Worm (Caenorhabditis elegans) whole organism, L1 larva: Measurements from ENCODE around the gene ncr-2.

Experiments
- C04F5.9 ChIP-seq: sonication (generic microtip); optimal IDR thresholded peaks from 2 replicates; lab custom pipeline; 2016; ENCODE audit warnings: missing genetic modification characterization, missing compliant biosample characterization
- C16A3.4 ChIP-seq: fragments of 150-350 bp; optimal IDR thresholded peaks from 2 replicates; lab custom pipeline; 2014; ENCODE audit warnings: missing biosample characterization, missing genetic modification characterization
- F16B12.6 ChIP-seq: fragments of 150-350 bp; optimal IDR thresholded peaks from 2 replicates; lab custom pipeline; 2014; ENCODE audit warnings: missing biosample characterization, missing genetic modification characterization
- aly-2 ChIP-seq: fragments of 150-350 bp; optimal IDR thresholded peaks from 2 replicates; lab custom pipeline; 2014; ENCODE audit warnings: missing biosample characterization, missing genetic modification characterization
- blmp-1 ChIP-seq: fragments of 150-350 bp; optimal IDR thresholded peaks from 2 replicates; lab custom pipeline; 2014; ENCODE audit warnings: missing biosample characterization, missing genetic modification characterization
- ceh-63 ChIP-seq: fragments of 200-800 bp; sonication (Bioruptor generic); optimal IDR thresholded peaks from 2 replicates; lab custom pipeline; 2018; ENCODE audit warnings: mild to moderate bottlenecking, missing genetic modification characterization, missing compliant biosample characterization
- ceh-8 ChIP-seq: fragments of 200-800 bp; sonication (Bioruptor generic); optimal IDR thresholded peaks from 2 replicates; lab custom pipeline; 2018; ENCODE audit warnings: mild to moderate bottlenecking, missing genetic modification characterization, moderate library complexity, missing compliant biosample characterization
- ceh-82 ChIP-seq, 3 experiments: fragments of 150-350 bp in 1 of 3; sonication (generic microtip) in 2 of 3; optimal IDR thresholded peaks; 2 replicates each; lab custom pipeline; 2014 to 2017; ENCODE audit warnings: missing biosample characterization in 3 of 3, missing genetic modification characterization in 3 of 3
- ceh-88 ChIP-seq: fragments of 200-800 bp; sonication (Bioruptor generic); IDR thresholded peaks from 2 replicates; pipeline ENCODE4 v1.3.6; 2022; ENCODE audit warnings: missing genetic modification characterization, missing compliant biosample characterization
- ces-1 ChIP-seq: fragments of 150-350 bp; optimal IDR thresholded peaks from 2 replicates; lab custom pipeline; 2014; ENCODE audit warnings: missing biosample characterization, missing genetic modification reagents, missing genetic modification characterization
- dpl-1 ChIP-seq, 3 experiments: fragments of 150-350 bp in 2 of 3; sonication (generic microtip) in 1 of 3; optimal IDR thresholded peaks; 2 replicates each; lab custom pipeline; 2014 to 2017; ENCODE audit warnings: missing biosample characterization in 3 of 3, missing genetic modification characterization in 3 of 3, missing genetic modification reagents in 3 of 3
- dsc-1 ChIP-seq: sonication (generic microtip); optimal IDR thresholded peaks from 2 replicates; lab custom pipeline; 2016; ENCODE audit warnings: mild to moderate bottlenecking, missing genetic modification characterization, missing compliant biosample characterization
- efl-1 ChIP-seq, 4 experiments: fragments of 150-350 bp; optimal IDR thresholded peaks in 3 of 4; peaks in 1 of 4; 1 replicate in 1 of 4; 2 replicates in 3 of 4; lab custom pipeline; 2014; ENCODE audit warnings: missing biosample characterization in 2 of 4, missing genetic modification characterization in 2 of 4, missing genetic modification reagents in 2 of 4
- efl-3 ChIP-seq: fragments of 200-800 bp; sonication (Bioruptor generic); optimal IDR thresholded peaks from 2 replicates; lab custom pipeline; 2018; ENCODE audit warnings: mild to moderate bottlenecking, missing genetic modification characterization, missing compliant biosample characterization
- egl-13 ChIP-seq: sonication (generic microtip); optimal IDR thresholded peaks from 2 replicates; lab custom pipeline; 2016; ENCODE audit warnings: missing genotype, missing genetic modification reagents, missing genetic modification characterization, missing compliant biosample characterization
- egl-27 ChIP-seq, 2 experiments: fragments of 150-350 bp in 1 of 2; sonication (generic microtip); optimal IDR thresholded peaks; 3 replicates each; lab custom pipeline; 2017 to 2018; ENCODE audit warnings: missing biosample characterization in 2 of 2, missing genetic modification characterization in 2 of 2, missing genetic modification reagents in 2 of 2
- elt-2 ChIP-seq: sonication (generic microtip); optimal IDR thresholded peaks from 2 replicates; lab custom pipeline; 2016; ENCODE audit warnings: missing genetic modification characterization, mild to moderate bottlenecking, inconsistent platforms, missing compliant biosample characterization, missing genetic modification reagents
- fkh-4 ChIP-seq: sonication (generic microtip); optimal IDR thresholded peaks from 2 replicates; lab custom pipeline; 2016; ENCODE audit warnings: missing compliant biosample characterization, missing genetic modification characterization, borderline replicate concordance
- fkh-8 ChIP-seq: sonication (generic microtip); optimal IDR thresholded peaks from 2 replicates; lab custom pipeline; 2016; ENCODE audit warnings: mild to moderate bottlenecking, missing genetic modification characterization, missing compliant biosample characterization
- fos-1 ChIP-seq: fragments of 150-350 bp; optimal IDR thresholded peaks from 2 replicates; lab custom pipeline; 2014; ENCODE audit warnings: missing biosample characterization, missing genetic modification characterization
- grh-1 ChIP-seq: fragments of 200-800 bp; sonication (Bioruptor generic); IDR thresholded peaks from 2 replicates; pipeline ENCODE4 v1.3.6; 2022; ENCODE audit warnings: missing genetic modification reagents, missing genetic modification characterization, missing compliant biosample characterization
- irx-1 ChIP-seq: sonication (generic microtip); optimal IDR thresholded peaks from 2 replicates; lab custom pipeline; 2016; ENCODE audit warnings: missing genetic modification characterization, missing compliant biosample characterization
- isw-1 ChIP-seq: fragments of 200-800 bp; sonication (Bioruptor generic); IDR thresholded peaks from 2 replicates; pipeline ENCODE4 v1.3.6; 2022; ENCODE audit warnings: missing genetic modification characterization, missing compliant biosample characterization
- lin-13 ChIP-seq: fragments of 150-350 bp; optimal IDR thresholded peaks from 2 replicates; lab custom pipeline; 2014; ENCODE audit warnings: missing biosample characterization, missing genetic modification reagents, missing genetic modification characterization
- lin-14 ChIP-seq: fragments of 200-800 bp; sonication (Bioruptor generic); optimal IDR thresholded peaks from 2 replicates; lab custom pipeline; 2018; ENCODE audit warnings: mild to moderate bottlenecking, missing genetic modification characterization, moderate library complexity, missing compliant biosample characterization
- lin-15B ChIP-seq: fragments of 150-350 bp; sonication (generic microtip); optimal IDR thresholded peaks from 3 replicates; lab custom pipeline; 2014; ENCODE audit warnings: missing biosample characterization, missing genetic modification characterization
- lin-35 ChIP-seq, 2 experiments: fragments of 150-350 bp; optimal IDR thresholded peaks; 2 replicates each; lab custom pipeline; 2014; ENCODE audit warnings: missing biosample characterization in 2 of 2, missing genetic modification characterization in 2 of 2, missing genetic modification reagents in 2 of 2
- lsy-2 ChIP-seq, 2 experiments: fragments of 150-350 bp; optimal IDR thresholded peaks; 2 replicates each; lab custom pipeline; 2014; ENCODE audit warnings: missing biosample characterization in 2 of 2, missing genetic modification characterization in 2 of 2
- mab-9 ChIP-seq: fragments of 200-800 bp; sonication (Bioruptor generic); IDR thresholded peaks from 2 replicates; pipeline ENCODE4 v1.3.6; 2022; ENCODE audit warnings: missing genetic modification reagents, missing genetic modification characterization, missing compliant biosample characterization
- mdl-1 ChIP-seq, 2 experiments: fragments of 150-350 bp; optimal IDR thresholded peaks; 2 replicates each; lab custom pipeline; 2014 to 2017; ENCODE audit warnings: missing biosample characterization in 2 of 2, missing genetic modification characterization in 2 of 2, inconsistent platforms in 1 of 2
- mep-1 ChIP-seq: fragments of 150-350 bp; optimal IDR thresholded peaks from 2 replicates; lab custom pipeline; 2014; ENCODE audit warnings: missing biosample characterization, missing genetic modification characterization
- nhr-12 ChIP-seq: sonication (generic microtip); optimal IDR thresholded peaks from 2 replicates; lab custom pipeline; 2017; ENCODE audit warnings: missing biosample characterization, missing genetic modification characterization
- nhr-19 ChIP-seq: fragments of 200-800 bp; sonication (Bioruptor generic); conservative IDR thresholded peaks from 2 replicates; pipeline ENCODE4 v1.3.6; 2022; ENCODE audit warnings: missing genetic modification characterization, missing compliant biosample characterization
- nhr-237 ChIP-seq: fragments of 150-350 bp; optimal IDR thresholded peaks from 2 replicates; lab custom pipeline; 2014; ENCODE audit warnings: missing biosample characterization, missing genetic modification characterization
- nhr-47 ChIP-seq: sonication (generic microtip); optimal IDR thresholded peaks from 2 replicates; lab custom pipeline; 2016; ENCODE audit warnings: mild to moderate bottlenecking, missing genetic modification characterization, moderate library complexity, missing compliant biosample characterization
- nhr-71 ChIP-seq: sonication (generic microtip); optimal IDR thresholded peaks from 2 replicates; lab custom pipeline; 2016; ENCODE audit warnings: mild to moderate bottlenecking, missing genetic modification characterization, moderate library complexity, missing compliant biosample characterization
- nhr-76 ChIP-seq: sonication (generic microtip); optimal IDR thresholded peaks from 2 replicates; lab custom pipeline; 2017; ENCODE audit warnings: missing biosample characterization, missing genetic modification characterization
- nhr-84 ChIP-seq: sonication (generic microtip); optimal IDR thresholded peaks from 2 replicates; lab custom pipeline; 2017; ENCODE audit warnings: missing biosample characterization, missing genetic modification characterization
- pax-3 ChIP-seq: fragments of 200-800 bp; sonication (Bioruptor generic); optimal IDR thresholded peaks from 2 replicates; lab custom pipeline; 2018; ENCODE audit warnings: mild to moderate bottlenecking, missing genetic modification characterization, moderate library complexity, missing compliant biosample characterization
- pqm-1 ChIP-seq: sonication (generic microtip); optimal IDR thresholded peaks from 3 replicates; lab custom pipeline; 2017; ENCODE audit warnings: missing biosample characterization, missing genetic modification characterization
- skn-1 ChIP-seq: fragments of 150-350 bp; optimal IDR thresholded peaks from 2 replicates; lab custom pipeline; 2014; ENCODE audit warnings: missing biosample characterization, missing genetic modification characterization
- snu-23 ChIP-seq: sonication (generic microtip); optimal IDR thresholded peaks from 2 replicates; lab custom pipeline; 2016; ENCODE audit warnings: missing genetic modification characterization, missing compliant biosample characterization
- tbx-2 ChIP-seq: sonication (generic microtip); optimal IDR thresholded peaks from 2 replicates; lab custom pipeline; 2016; ENCODE audit warnings: missing genetic modification characterization, missing compliant biosample characterization
- unc-130 ChIP-seq: fragments of 150-350 bp; optimal IDR thresholded peaks from 2 replicates; lab custom pipeline; 2017; ENCODE audit warnings: missing biosample characterization, missing genetic modification characterization, inconsistent platforms
- unc-30 ChIP-seq: sonication (generic microtip); optimal IDR thresholded peaks from 2 replicates; lab custom pipeline; 2017; ENCODE audit warnings: missing biosample characterization, missing genetic modification characterization
- unc-62 ChIP-seq: fragments of 150-350 bp; optimal IDR thresholded peaks from 2 replicates; lab custom pipeline; 2014; ENCODE audit warnings: missing biosample characterization, missing genetic modification reagents, missing genetic modification characterization
- unc-86 ChIP-seq: sonication (generic microtip); optimal IDR thresholded peaks from 2 replicates; lab custom pipeline; 2016; ENCODE audit warnings: missing genetic modification characterization, missing compliant biosample characterization
- xbp-1 ChIP-seq: sonication (generic microtip); optimal IDR thresholded peaks from 2 replicates; lab custom pipeline; 2016; ENCODE audit warnings: missing genetic modification characterization, missing compliant biosample characterization
- zag-1 ChIP-seq: fragments of 150-350 bp; optimal IDR thresholded peaks from 2 replicates; lab custom pipeline; 2014; ENCODE audit warnings: missing biosample characterization, missing genetic modification characterization
- zip-4 ChIP-seq: fragments of 200-800 bp; sonication (Bioruptor generic); optimal IDR thresholded peaks from 2 replicates; lab custom pipeline; 2018; ENCODE audit warnings: mild to moderate bottlenecking, missing genetic modification characterization, moderate library complexity, missing compliant biosample characterization
- ztf-11 ChIP-seq, 2 experiments: sonication (generic microtip); optimal IDR thresholded peaks; 2 replicates each; lab custom pipeline; 2016 to 2017; ENCODE audit warnings: missing genetic modification characterization in 2 of 2, missing biosample characterization in 1 of 2, missing compliant biosample characterization in 1 of 2
- ztf-4 ChIP-seq: fragments of 150-350 bp; optimal IDR thresholded peaks from 2 replicates; lab custom pipeline; 2014; ENCODE audit warnings: missing biosample characterization, missing genetic modification characterization

The ncr-2 gene

ce11 chrIII:8307356-8307755 lies 49.2 kb downstream of the ncr-2 start, which contains the start of the genes F10E9.7 and F10E9.5 (continued):
- TF ChIP-seq efl-3 (GFP tag; lab: Kevin White, UChicago) (peak; percentile 93), zip-4 (peak; percentile 83), pqm-1 (tag; lab: Kevin White, UChicago) (no peak), C04F5.9 (tag; lab: Kevin White, UChicago) (peak; percentile 95), ceh-88 (GFP tag; lab: Robert Waterston, UW) (peak; percentile 91), fos-1 (peak; percentile 39), unc-86 (tag; lab: Kevin White, UChicago) (peak; percentile 86), dpl-1 (GFP tag; optimal IDR thresholded peaks at IDR 0.05; lab: Kevin White, UChicago) (peak; percentile 84 to 93 (median 89)), isw-1 (peak; percentile 87), C16A3.4 (tag; lab: Kevin White, UChicago) (peak; percentile 92), fkh-8 (peak; percentile 92), irx-1 (tag; lab: Kevin White, UChicago) (peak; percentile 98), ceh-63 (peak; percentile 79), lsy-2 (tag; optimal IDR thresholded peaks at IDR 0.05; lab: Kevin White, UChicago) (peak; percentile 95 to 96), ztf-11 (tag; optimal IDR thresholded peaks at IDR 0.05; lab: Kevin White, UChicago) (peak in 1 of 2 experiments; percentile 99), mdl-1 (tag; optimal IDR thresholded peaks at IDR 0.05; lab: Kevin White, UChicago) (peak in 1 of 2 experiments; percentile 75), xbp-1 (peak; percentile 96), nhr-71 (tag; lab: Kevin White, UChicago) (peak; percentile 97), elt-2 (tag; lab: Kevin White, UChicago) (peak; percentile 90), lin-14 (GFP tag; lab: Kevin White, UChicago) (peak; percentile 97), mep-1 (tag; lab: Kevin White, UChicago) (peak; percentile 99), unc-130 (peak; percentile 99), zag-1 (no peak), egl-27 (tag; optimal IDR thresholded peaks at IDR 0.05; lab: Kevin White, UChicago) (no peak), nhr-76 (tag; lab: Kevin White, UChicago) (no peak), nhr-47 (tag; lab: Kevin White, UChicago) (peak; percentile 96), nhr-19 (GFP tag; lab: Robert Waterston, UW) (peak; percentile 95), lin-13 (GFP tag; lab: Kevin White, UChicago) (peak; percentile 79), lin-35 (GFP tag; optimal IDR thresholded peaks at IDR 0.05; lab: Kevin White, UChicago) (peak; percentile 90 to 93), nhr-12 (tag; lab: Kevin White, UChicago) (no peak), nhr-237 (tag; lab: Kevin White, UChicago) (peak; percentile 20), ces-1 (GFP tag; lab: Kevin White, UChicago) (no peak), nhr-84 (tag; lab: Kevin White, UChicago) (no peak), pax-3 (peak; percentile 95), F16B12.6 (tag; lab: Kevin White, UChicago) (peak; percentile 66), skn-1 (tag; lab: Kevin White, UChicago) (peak; percentile 91), aly-2 (tag; lab: Kevin White, UChicago) (peak; percentile 65), efl-1 (optimal IDR thresholded peaks at IDR 0.05; lab: Kevin White, UChicago) (peak; percentile 75 to 90), efl-1 (GFP tag; optimal IDR thresholded peaks at IDR 0.05 in 1 of 2; lab: Kevin White, UChicago) (peak; percentile 90 to 98), ceh-8 (peak; percentile 94), ztf-4 (tag; lab: Kevin White, UChicago) (peak; percentile 67), fkh-4 (tag; lab: Kevin White, UChicago) (peak; percentile 99), grh-1 (GFP tag; lab: Robert Waterston, UW) (no peak; the same call in 1 of the 2 replicates), egl-13 (tag; lab: Kevin White, UChicago) (peak; percentile 96), mab-9 (GFP tag; lab: Robert Waterston, UW) (peak; percentile 91), blmp-1 (tag; lab: Kevin White, UChicago) (peak; percentile 88), unc-30 (no peak), unc-62 (GFP tag; lab: Kevin White, UChicago) (no peak), ceh-82 (tag; optimal IDR thresholded peaks at IDR 0.05; lab: Kevin White, UChicago) (peak; percentile 86 to 92 (median 87)), lin-15B (tag; lab: Kevin White, UChicago) (peak; percentile 94), tbx-2 (tag; lab: Kevin White, UChicago) (peak; percentile 96), snu-23 (GFP tag; lab: Kevin White, UChicago) (peak; percentile 95), dsc-1 (tag; lab: Kevin White, UChicago) (peak; percentile 97)
- TF ChIP-seq, all 84 proteins: peak for 61
